Worm (Caenorhabditis elegans) whole organism, L1 larva: ENCODE data around the gene ctf-4.

Experiments
- C04F5.9 ChIP-seq: sonication (generic microtip); optimal IDR thresholded peaks from 2 replicates; lab custom pipeline; 2016; ENCODE audit warnings: missing genetic modification characterization, missing compliant biosample characterization
- C16A3.4 ChIP-seq: fragments of 150-350 bp; optimal IDR thresholded peaks from 2 replicates; lab custom pipeline; 2014; ENCODE audit warnings: missing biosample characterization, missing genetic modification characterization
- C34B4.2 ChIP-seq: sonication (generic microtip); optimal IDR thresholded peaks from 2 replicates; lab custom pipeline; 2017; ENCODE audit warnings: mild to moderate bottlenecking, missing genetic modification characterization, missing compliant biosample characterization
- F16B12.6 ChIP-seq: fragments of 150-350 bp; optimal IDR thresholded peaks from 2 replicates; lab custom pipeline; 2014; ENCODE audit warnings: missing biosample characterization, missing genetic modification characterization
- ceh-88 ChIP-seq: fragments of 200-800 bp; sonication (Bioruptor generic); IDR thresholded peaks from 2 replicates; pipeline ENCODE4 v1.3.6; 2022; ENCODE audit warnings: missing genetic modification characterization, missing compliant biosample characterization
- ceh-90 ChIP-seq: sonication (generic microtip); optimal IDR thresholded peaks from 2 replicates; lab custom pipeline; 2016; ENCODE audit warnings: missing genetic modification characterization, missing compliant biosample characterization
- ces-1 ChIP-seq: fragments of 150-350 bp; optimal IDR thresholded peaks from 2 replicates; lab custom pipeline; 2014; ENCODE audit warnings: missing biosample characterization, missing genetic modification reagents, missing genetic modification characterization
- efl-1 ChIP-seq, 4 experiments: fragments of 150-350 bp; optimal IDR thresholded peaks in 3 of 4; peaks in 1 of 4; 1 replicate in 1 of 4; 2 replicates in 3 of 4; lab custom pipeline; 2014; ENCODE audit warnings: missing biosample characterization in 2 of 4, missing genetic modification characterization in 2 of 4, missing genetic modification reagents in 2 of 4
- egl-27 ChIP-seq, 2 experiments: fragments of 150-350 bp in 1 of 2; sonication (generic microtip); optimal IDR thresholded peaks; 3 replicates each; lab custom pipeline; 2017 to 2018; ENCODE audit warnings: missing biosample characterization in 2 of 2, missing genetic modification characterization in 2 of 2, missing genetic modification reagents in 2 of 2
- elt-2 ChIP-seq: sonication (generic microtip); optimal IDR thresholded peaks from 2 replicates; lab custom pipeline; 2016; ENCODE audit warnings: missing genetic modification characterization, mild to moderate bottlenecking, inconsistent platforms, missing compliant biosample characterization, missing genetic modification reagents
- elt-3 ChIP-seq, 6 experiments: fragments of 150-350 bp in 1 of 6; sonication (generic microtip); optimal IDR thresholded peaks; 2 replicates each; lab custom pipeline; 2017 to 2018; ENCODE audit warnings: missing biosample characterization in 6 of 6, missing genetic modification characterization in 6 of 6, inconsistent platforms in 1 of 6
- fkh-10 ChIP-seq: sonication (generic microtip); optimal IDR thresholded peaks from 2 replicates; lab custom pipeline; 2017; ENCODE audit warnings: missing biosample characterization, missing genetic modification reagents, missing genetic modification characterization
- fkh-8 ChIP-seq: sonication (generic microtip); optimal IDR thresholded peaks from 2 replicates; lab custom pipeline; 2016; ENCODE audit warnings: mild to moderate bottlenecking, missing genetic modification characterization, missing compliant biosample characterization
- fos-1 ChIP-seq: fragments of 150-350 bp; optimal IDR thresholded peaks from 2 replicates; lab custom pipeline; 2014; ENCODE audit warnings: missing biosample characterization, missing genetic modification characterization
- grh-1 ChIP-seq: fragments of 200-800 bp; sonication (Bioruptor generic); IDR thresholded peaks from 2 replicates; pipeline ENCODE4 v1.3.6; 2022; ENCODE audit warnings: missing genetic modification reagents, missing genetic modification characterization, missing compliant biosample characterization
- hlh-17 ChIP-seq: fragments of 200-800 bp; sonication (Bioruptor generic); optimal IDR thresholded peaks from 2 replicates; lab custom pipeline; 2018; ENCODE audit warnings: missing genetic modification characterization, mild to moderate bottlenecking, missing compliant biosample characterization, moderate library complexity, borderline replicate concordance
- hpl-2 ChIP-seq: fragments of 150-350 bp; optimal IDR thresholded peaks from 2 replicates; lab custom pipeline; 2014; ENCODE audit warnings: missing biosample characterization, missing genetic modification reagents, missing genetic modification characterization
- irx-1 ChIP-seq: sonication (generic microtip); optimal IDR thresholded peaks from 2 replicates; lab custom pipeline; 2016; ENCODE audit warnings: missing genetic modification characterization, missing compliant biosample characterization
- isw-1 ChIP-seq: fragments of 200-800 bp; sonication (Bioruptor generic); IDR thresholded peaks from 2 replicates; pipeline ENCODE4 v1.3.6; 2022; ENCODE audit warnings: missing genetic modification characterization, missing compliant biosample characterization
- jun-1 ChIP-seq: fragments of 150-350 bp; optimal IDR thresholded peaks from 2 replicates; lab custom pipeline; 2014; ENCODE audit warnings: missing biosample characterization, missing genetic modification reagents, missing genetic modification characterization
- lin-14 ChIP-seq: fragments of 200-800 bp; sonication (Bioruptor generic); optimal IDR thresholded peaks from 2 replicates; lab custom pipeline; 2018; ENCODE audit warnings: mild to moderate bottlenecking, missing genetic modification characterization, moderate library complexity, missing compliant biosample characterization
- lin-15B ChIP-seq: fragments of 150-350 bp; sonication (generic microtip); optimal IDR thresholded peaks from 3 replicates; lab custom pipeline; 2014; ENCODE audit warnings: missing biosample characterization, missing genetic modification characterization
- lsy-2 ChIP-seq, 2 experiments: fragments of 150-350 bp; optimal IDR thresholded peaks; 2 replicates each; lab custom pipeline; 2014; ENCODE audit warnings: missing biosample characterization in 2 of 2, missing genetic modification characterization in 2 of 2
- mep-1 ChIP-seq: fragments of 150-350 bp; optimal IDR thresholded peaks from 2 replicates; lab custom pipeline; 2014; ENCODE audit warnings: missing biosample characterization, missing genetic modification characterization
- nhr-11 ChIP-seq: fragments of 150-350 bp; optimal IDR thresholded peaks from 2 replicates; lab custom pipeline; 2014; ENCODE audit warnings: missing biosample characterization, missing genetic modification characterization
- nhr-12 ChIP-seq: sonication (generic microtip); optimal IDR thresholded peaks from 2 replicates; lab custom pipeline; 2017; ENCODE audit warnings: missing biosample characterization, missing genetic modification characterization
- nhr-237 ChIP-seq: fragments of 150-350 bp; optimal IDR thresholded peaks from 2 replicates; lab custom pipeline; 2014; ENCODE audit warnings: missing biosample characterization, missing genetic modification characterization
- nhr-71 ChIP-seq: sonication (generic microtip); optimal IDR thresholded peaks from 2 replicates; lab custom pipeline; 2016; ENCODE audit warnings: mild to moderate bottlenecking, missing genetic modification characterization, moderate library complexity, missing compliant biosample characterization
- nhr-77 ChIP-seq: fragments of 150-350 bp; optimal IDR thresholded peaks from 2 replicates; lab custom pipeline; 2014; ENCODE audit warnings: missing biosample characterization, missing genetic modification characterization
- pag-3 ChIP-seq: sonication (generic microtip); optimal IDR thresholded peaks from 2 replicates; lab custom pipeline; 2017; ENCODE audit warnings: missing genetic modification characterization, mild to moderate bottlenecking, missing compliant biosample characterization, antibody characterized with exemption, borderline replicate concordance; ENCODE audit not compliant: insufficient read depth
- pax-3 ChIP-seq: fragments of 200-800 bp; sonication (Bioruptor generic); optimal IDR thresholded peaks from 2 replicates; lab custom pipeline; 2018; ENCODE audit warnings: mild to moderate bottlenecking, missing genetic modification characterization, moderate library complexity, missing compliant biosample characterization
- pqm-1 ChIP-seq: sonication (generic microtip); optimal IDR thresholded peaks from 3 replicates; lab custom pipeline; 2017; ENCODE audit warnings: missing biosample characterization, missing genetic modification characterization
- skn-1 ChIP-seq: fragments of 150-350 bp; optimal IDR thresholded peaks from 2 replicates; lab custom pipeline; 2014; ENCODE audit warnings: missing biosample characterization, missing genetic modification characterization
- snpc-4 ChIP-seq: fragments of 150-350 bp; optimal IDR thresholded peaks from 2 replicates; lab custom pipeline; 2014; ENCODE audit warnings: missing biosample characterization, missing genetic modification characterization
- snu-23 ChIP-seq: sonication (generic microtip); optimal IDR thresholded peaks from 2 replicates; lab custom pipeline; 2016; ENCODE audit warnings: missing genetic modification characterization, missing compliant biosample characterization
- sptf-1 ChIP-seq: fragments of 150-350 bp; optimal IDR thresholded peaks from 2 replicates; lab custom pipeline; 2014; ENCODE audit warnings: missing biosample characterization, missing genetic modification characterization
- sup-37 ChIP-seq: fragments of 200-800 bp; sonication (Bioruptor generic); optimal IDR thresholded peaks from 2 replicates; lab custom pipeline; 2018; ENCODE audit warnings: mild to moderate bottlenecking, missing genetic modification characterization, missing compliant biosample characterization
- swsn-7 ChIP-seq: sonication (generic microtip); optimal IDR thresholded peaks from 2 replicates; lab custom pipeline; 2016; ENCODE audit warnings: missing genetic modification characterization, missing compliant biosample characterization
- tbx-2 ChIP-seq: sonication (generic microtip); optimal IDR thresholded peaks from 2 replicates; lab custom pipeline; 2016; ENCODE audit warnings: missing genetic modification characterization, missing compliant biosample characterization
- unc-62 ChIP-seq: fragments of 150-350 bp; optimal IDR thresholded peaks from 2 replicates; lab custom pipeline; 2014; ENCODE audit warnings: missing biosample characterization, missing genetic modification reagents, missing genetic modification characterization
- unc-98 ChIP-seq: fragments of 200-800 bp; sonication (Bioruptor generic); IDR thresholded peaks from 2 replicates; pipeline ENCODE4 v1.3.6; 2022; ENCODE audit warnings: missing genetic modification characterization, missing compliant biosample characterization
- xbp-1 ChIP-seq: sonication (generic microtip); optimal IDR thresholded peaks from 2 replicates; lab custom pipeline; 2016; ENCODE audit warnings: missing genetic modification characterization, missing compliant biosample characterization
- zag-1 ChIP-seq: fragments of 150-350 bp; optimal IDR thresholded peaks from 2 replicates; lab custom pipeline; 2014; ENCODE audit warnings: missing biosample characterization, missing genetic modification characterization

The ctf-4 gene

ce11 chrV:10947210-10947609 is 18.1 kb downstream of the ctf-4 start (continued):
- no peak for TF ChIP-seq sptf-1
- TF ChIP-seq, all 84 proteins: peak for 5

ce11 chrV:10944903-10945302 is 20.4 kb downstream of the ctf-4 start:
- TF ChIP-seq F16B12.6 (no peak), C04F5.9 (tag; lab: Kevin White, UChicago) (no peak), sup-37 (GFP tag; lab: Kevin White, UChicago) (no peak), ces-1 (peak; percentile 5), lsy-2 (tag; optimal IDR thresholded peaks at IDR 0.05; lab: Kevin White, UChicago) (peak in 1 of 2 experiments; percentile 24), irx-1 (tag; lab: Kevin White, UChicago) (no peak), fkh-10 (GFP tag; lab: Kevin White, UChicago) (peak; percentile 82), lin-14 (peak; percentile 57), snu-23 (GFP tag; lab: Kevin White, UChicago) (no peak), pax-3 (tag; lab: Kevin White, UChicago) (no peak), nhr-237 (no peak), C16A3.4 (tag; lab: Kevin White, UChicago) (no peak), swsn-7 (tag; lab: Kevin White, UChicago) (no peak), nhr-71 (tag; lab: Kevin White, UChicago) (no peak)

- TF ChIP-seq snpc-4 (tag; lab: Kevin White, UChicago) (no peak), efl-1 (optimal IDR thresholded peaks at IDR 0.05; lab: Kevin White, UChicago) (no peak), efl-1 (GFP tag; optimal IDR thresholded peaks at IDR 0.05 in 1 of 2; lab: Kevin White, UChicago) (peak in 1 of 2 experiments; percentile 20)
- TF ChIP-seq, all 84 proteins: peak for 1
Measured at ce11 chrV:10942161-10942560, 23.2 kb downstream of the ctf-4 start, which contains the start of gene zip-9. Gene zip-9, plus strand, starts transcription at chrV:10942461.

ce11 chrV:10941150-10941549 is 24.2 kb downstream of the ctf-4 start, which contains the start of gene F17C11.26:
Gene F17C11.26, plus strand, starts transcription at chrV:10941450.
- TF ChIP-seq unc-98 (GFP tag; lab: Robert Waterston, UW): no peak
- TF ChIP-seq hpl-2: no peak
- TF ChIP-seq zag-1 (tag; lab: Kevin White, UChicago): no peak
- TF ChIP-seq irx-1 (tag; lab: Kevin White, UChicago): no peak
- no peak for TF ChIP-seq hlh-17 (GFP tag; lab: Kevin White, UChicago)
- TF ChIP-seq isw-1 (GFP tag; lab: Robert Waterston, UW): no peak
- TF ChIP-seq nhr-77 (tag; lab: Kevin White, UChicago): no peak
- no peak for TF ChIP-seq grh-1 (GFP tag; lab: Robert Waterston, UW)
- no peak for TF ChIP-seq pax-3 (tag; lab: Kevin White, UChicago)
- no peak for TF ChIP-seq fos-1 (tag; lab: Kevin White, UChicago)
- no peak for TF ChIP-seq nhr-12 (tag; lab: Kevin White, UChicago)
- no peak for TF ChIP-seq ces-1
- no peak for TF ChIP-seq egl-27 (tag; optimal IDR thresholded peaks at IDR 0.05; lab: Kevin White, UChicago)
- no peak for TF ChIP-seq ceh-88 (GFP tag; lab: Robert Waterston, UW)
- no peak for TF ChIP-seq C34B4.2 (tag; lab: Kevin White, UChicago)

ce11 chrV:10940571-10940991 is 24.8 kb downstream of the ctf-4 start:
- peak; percentile 66 for TF ChIP-seq skn-1
- peak; percentile 62 for TF ChIP-seq jun-1
- TF ChIP-seq nhr-77 (tag; lab: Kevin White, UChicago): peak; percentile 79
- peak; percentile 14 for TF ChIP-seq ceh-90 (tag; lab: Kevin White, UChicago)
- TF ChIP-seq C34B4.2 (tag; lab: Kevin White, UChicago): no peak
- no peak for TF ChIP-seq lin-15B (tag; lab: Kevin White, UChicago)
- TF ChIP-seq sup-37 (GFP tag; lab: Kevin White, UChicago): no peak
- peak; percentile 7 for TF ChIP-seq fkh-8
- no peak for TF ChIP-seq pag-3 (tag; lab: Kevin White, UChicago)
- peak; percentile 62 for TF ChIP-seq C16A3.4 (tag; lab: Kevin White, UChicago)
- TF ChIP-seq nhr-11 (tag; lab: Kevin White, UChicago): no peak
- peak; percentile 62 for TF ChIP-seq fos-1 (tag; lab: Kevin White, UChicago)
- peak in 3 of 6 experiments; percentile 19 to 83 (median 61) for TF ChIP-seq elt-3 (tag; optimal IDR thresholded peaks at IDR 0.05; lab: Kevin White, UChicago)
- peak; percentile 16 for TF ChIP-seq pqm-1 (tag; lab: Kevin White, UChicago)
- TF ChIP-seq mep-1: peak; percentile 79
- no peak for TF ChIP-seq ceh-88 (GFP tag; lab: Robert Waterston, UW)
- peak; percentile 24 for TF ChIP-seq tbx-2 (tag; lab: Kevin White, UChicago)
- peak; percentile 24 for TF ChIP-seq xbp-1 (tag; lab: Kevin White, UChicago)
- peak; percentile 85 for TF ChIP-seq lin-14
- peak; percentile 78 for TF ChIP-seq snu-23 (GFP tag; lab: Kevin White, UChicago)
- TF ChIP-seq unc-62 (GFP tag; lab: Kevin White, UChicago): no peak
- peak; percentile 83 for TF ChIP-seq nhr-71 (tag; lab: Kevin White, UChicago)
- peak; percentile 95 for TF ChIP-seq elt-2 (tag; lab: Kevin White, UChicago)
- TF ChIP-seq fkh-10 (GFP tag; lab: Kevin White, UChicago): peak; percentile 18
